Fruit fly (Drosophila melanogaster) whole organism, pupa: ENCODE measurements around the gene CG9377.

Source experiments
- CG12605 ChIP-seq: fragments of 200-800 bp; sonication (Bioruptor generic); IDR thresholded peaks from 2 replicates; pipeline ENCODE4 v1.3.6; 2022; ENCODE audit warnings: missing biosample characterization, missing genetic modification characterization
- CG14655 ChIP-seq: fragments of 200-800 bp; sonication (Bioruptor generic); optimal IDR thresholded peaks from 3 replicates; lab custom pipeline; 2017; ENCODE audit warnings: mild to moderate bottlenecking, missing biosample characterization, missing genetic modification reagents, missing genetic modification characterization
- CG15710 ChIP-seq: fragments of 200-800 bp; sonication (Bioruptor generic); optimal IDR thresholded peaks from 2 replicates; lab custom pipeline; 2018; ENCODE audit warnings: missing biosample characterization, mild to moderate bottlenecking, missing genetic modification characterization, moderate library complexity
- CG17806 ChIP-seq: fragments of 200-800 bp; sonication (Bioruptor generic); optimal IDR thresholded peaks from 2 replicates; lab custom pipeline; 2018; ENCODE audit warnings: missing biosample characterization, mild to moderate bottlenecking, missing genetic modification characterization, moderate library complexity
- CG4496 ChIP-seq: fragments of 200-800 bp; sonication (Bioruptor generic); IDR thresholded peaks from 3 replicates; pipeline ENCODE4 v1.3.6; 2022; ENCODE audit warnings: missing biosample characterization, missing genetic modification characterization
- CG8301 ChIP-seq: fragments of 200-800 bp; sonication (Bioruptor generic); optimal IDR thresholded peaks from 2 replicates; lab custom pipeline; 2018; ENCODE audit warnings: missing biosample characterization, mild to moderate bottlenecking, missing genetic modification characterization
- Ets98B ChIP-seq: fragments of 200-800 bp; sonication (Bioruptor generic); IDR thresholded peaks from 2 replicates; pipeline ENCODE4 v1.3.6; 2022; ENCODE audit warnings: missing biosample characterization, missing genetic modification characterization
- Pif1B ChIP-seq: fragments of 200-800 bp; sonication (Bioruptor generic); optimal IDR thresholded peaks from 3 replicates; lab custom pipeline; 2016; ENCODE audit warnings: missing biosample characterization, missing genetic modification characterization
- fd96Ca ChIP-seq: fragments of 200-800 bp; sonication (Bioruptor generic); IDR thresholded peaks from 3 replicates; pipeline ENCODE4 v1.3.6; 2022; ENCODE audit warnings: missing biosample characterization, missing genetic modification characterization
- gl ChIP-seq: fragments of 200-800 bp; sonication (Bioruptor generic); optimal IDR thresholded peaks from 2 replicates; lab custom pipeline; 2018; ENCODE audit warnings: missing biosample characterization, mild to moderate bottlenecking, missing genetic modification characterization
- rn ChIP-seq: fragments of 200-800 bp; sonication (Bioruptor generic); IDR thresholded peaks from 2 replicates; pipeline ENCODE4 v1.3.6; 2022; ENCODE audit warnings: missing biosample characterization, missing genetic modification characterization

- TF ChIP-seq CG14655 (GFP tag; lab: Kevin White, UChicago) (no peak), CG15710 (tag; lab: Kevin White, UChicago) (no peak), gl (tag; lab: Kevin White, UChicago) (no peak), CG12605 (no peak), Pif1B (GFP tag; lab: Kevin White, UChicago) (no peak), CG4496 (no peak), fd96Ca (GFP tag; lab: Robert Waterston, UW) (no peak), CG17806 (tag; lab: Kevin White, UChicago) (no peak), rn (GFP tag; lab: Robert Waterston, UW) (no peak), Ets98B (no peak), CG8301 (tag; lab: Kevin White, UChicago) (no peak)
These were observed 35.5 kb downstream of the CG9377 start for dm6 chr2L:13325823-13326222.
